Worm (Caenorhabditis elegans) whole organism, L3 larva: ENCODE data around the gene C09H10.4.

Experiments
- aly-2 ChIP-seq: fragments of 150-350 bp; optimal IDR thresholded peaks from 2 replicates; lab custom pipeline; 2014; ENCODE audit warnings: missing biosample characterization, missing genetic modification characterization
- egl-27 ChIP-seq: sonication (generic microtip); optimal IDR thresholded peaks from 4 replicates; lab custom pipeline; 2017; ENCODE audit warnings: missing biosample characterization, missing genetic modification reagents, missing genetic modification characterization
- elt-1 ChIP-seq: fragments of 150-350 bp; optimal IDR thresholded peaks from 2 replicates; lab custom pipeline; 2014; ENCODE audit warnings: missing biosample characterization, missing genetic modification characterization
- elt-3 ChIP-seq, 3 experiments: fragments of 150-350 bp in 1 of 3; sonication (generic microtip) in 2 of 3; optimal IDR thresholded peaks; 2 replicates in 2 of 3; 4 replicates in 1 of 3; lab custom pipeline; 2014 to 2017; ENCODE audit warnings: missing biosample characterization in 3 of 3, missing genetic modification characterization in 3 of 3
- lin-15B ChIP-seq: fragments of 150-350 bp; optimal IDR thresholded peaks from 2 replicates; lab custom pipeline; 2014; ENCODE audit warnings: missing biosample characterization, missing genetic modification characterization
- mdl-1 ChIP-seq: fragments of 150-350 bp; optimal IDR thresholded peaks from 2 replicates; lab custom pipeline; 2014; ENCODE audit warnings: missing biosample characterization, missing genetic modification characterization
- nfya-1 ChIP-seq: sonication (generic microtip); optimal IDR thresholded peaks from 2 replicates; lab custom pipeline; 2017; ENCODE audit warnings: missing genetic modification characterization, mild to moderate bottlenecking, missing compliant biosample characterization, antibody characterized with exemption, moderate library complexity; ENCODE audit not compliant: insufficient read depth
- nhr-12 ChIP-seq: fragments of 150-350 bp; optimal IDR thresholded peaks from 2 replicates; lab custom pipeline; 2014; ENCODE audit warnings: missing biosample characterization, missing genetic modification characterization
- nhr-237 ChIP-seq: fragments of 150-350 bp; optimal IDR thresholded peaks from 2 replicates; lab custom pipeline; 2014; ENCODE audit warnings: missing biosample characterization, missing genetic modification characterization
- nhr-77 ChIP-seq: fragments of 150-350 bp; optimal IDR thresholded peaks from 2 replicates; lab custom pipeline; 2014; ENCODE audit warnings: missing biosample characterization, missing genetic modification characterization
- pha-4 ChIP-seq: fragments of 150-350 bp; optimal IDR thresholded peaks from 2 replicates; lab custom pipeline; 2014; ENCODE audit warnings: missing biosample characterization, missing genetic modification reagents, missing genetic modification characterization
- sea-2 ChIP-seq: fragments of 150-350 bp; sonication (generic microtip); optimal IDR thresholded peaks from 4 replicates; lab custom pipeline; 2014; ENCODE audit warnings: missing biosample characterization, missing genetic modification reagents, missing genetic modification characterization
- unc-62 ChIP-seq: fragments of 150-350 bp; sonication (generic microtip); optimal IDR thresholded peaks from 4 replicates; lab custom pipeline; 2014; ENCODE audit warnings: missing biosample characterization, missing genetic modification reagents, missing genetic modification characterization

DNA sequence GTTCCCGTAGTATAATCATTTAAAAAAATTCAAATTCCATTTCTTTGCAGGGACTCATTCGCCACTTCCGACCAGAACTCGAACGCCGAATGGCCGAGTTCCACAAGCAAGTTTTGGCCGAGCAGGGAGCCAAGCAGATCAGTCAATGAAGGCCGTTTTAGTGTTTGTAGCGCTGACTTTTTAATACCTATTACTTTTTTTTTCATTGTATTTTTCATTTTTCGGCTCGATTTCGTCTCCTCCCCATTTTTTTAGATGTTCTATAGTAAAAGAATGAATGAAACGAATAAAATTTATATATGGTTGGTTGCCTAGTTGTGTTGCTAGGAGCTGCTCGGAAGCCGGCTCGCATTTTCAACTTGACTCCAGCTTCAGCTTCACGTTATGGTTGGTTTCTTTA, at the start of gene C09H10.4:
- TF ChIP-seq pha-4 (no peak), unc-62 (no peak), egl-27 (tag; lab: Kevin White, UChicago) (no peak), mdl-1 (tag; lab: Kevin White, UChicago) (no peak), nhr-237 (tag; lab: Kevin White, UChicago) (no peak), elt-1 (tag; lab: Kevin White, UChicago) (no peak), sea-2 (no peak), nhr-77 (no peak), aly-2 (tag; lab: Kevin White, UChicago) (no peak), elt-3 (tag; optimal IDR thresholded peaks at IDR 0.05; lab: Kevin White, UChicago) (no peak), lin-15B (tag; lab: Kevin White, UChicago) (no peak), nhr-12 (tag; lab: Kevin White, UChicago) (no peak), nfya-1 (tag; lab: Kevin White, UChicago) (no peak)
